Worm (Caenorhabditis elegans): ENCODE data around the gene T28D9.11.

DNA sequence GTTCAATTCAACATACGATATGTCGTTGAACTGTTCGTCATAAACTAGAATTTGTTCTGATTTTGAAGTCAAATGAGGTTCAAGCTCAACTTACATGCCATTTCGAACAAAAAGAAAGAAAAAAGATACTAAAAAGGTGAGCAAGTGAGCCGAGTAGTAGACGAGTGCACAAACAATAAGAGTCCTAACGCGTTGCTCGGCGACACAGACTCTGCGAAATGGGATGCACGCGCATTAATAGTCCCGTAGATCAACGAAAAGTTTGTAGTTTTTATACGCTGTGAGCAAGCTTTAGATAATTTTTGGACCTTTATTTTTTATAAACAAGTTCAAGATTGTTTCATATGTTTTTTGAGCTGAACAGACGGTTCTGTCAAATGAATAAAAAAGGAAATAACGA is 36.8 kb upstream of the T28D9.11 start, which contains the start of gene C56E6.4:
- TF ChIP-seq efl-3 (GFP tag; optimal IDR thresholded peaks at IDR 0.05) (no peak), ceh-82 (tag; optimal IDR thresholded peaks at IDR 0.05) (no peak), alr-1 (tag; optimal IDR thresholded peaks at IDR 0.05; ENCODE audit: borderline replicate concordance) (no peak), unc-30 (tag; optimal IDR thresholded peaks at IDR 0.05) (no peak), ceh-63 (GFP tag; optimal IDR thresholded peaks at IDR 0.05) (no peak), nhr-28 (tag; optimal IDR thresholded peaks at IDR 0.05) (no peak), snpc-4 (tag; optimal IDR thresholded peaks at IDR 0.05) (no peak), lin-13 (GFP tag; optimal IDR thresholded peaks at IDR 0.05) (no peak), sup-37 (GFP tag; optimal IDR thresholded peaks at IDR 0.05) (no peak)

Data from whole organism, L1 larva.